Worm (Caenorhabditis elegans): ENCODE data around the gene F52E10.4.

ce11 chrX:16263287-16263686 is 29.5 kb downstream of the F52E10.4 start:
- TF ChIP-seq nhr-21 (tag; optimal IDR thresholded peaks at IDR 0.05) = no peak
- TF ChIP-seq elt-3 (tag; optimal IDR thresholded peaks at IDR 0.05) = no peak
- TF ChIP-seq lin-39 (tag; optimal IDR thresholded peaks at IDR 0.05) = no peak
- TF ChIP-seq alr-1 (tag; optimal IDR thresholded peaks at IDR 0.05) = no peak
- peak; percentile 2 for TF ChIP-seq fos-1 (tag; optimal IDR thresholded peaks at IDR 0.05)
- no peak for TF ChIP-seq nhr-23 (tag; optimal IDR thresholded peaks at IDR 0.05)
- no peak for TF ChIP-seq egl-27 (tag; optimal IDR thresholded peaks at IDR 0.05)
- no peak for TF ChIP-seq lin-13 (GFP tag; optimal IDR thresholded peaks at IDR 0.05)
- no peak for TF ChIP-seq lsy-2 (tag; optimal IDR thresholded peaks at IDR 0.05)
- TF ChIP-seq gmeb-1 (tag; optimal IDR thresholded peaks at IDR 0.05) = no peak
- TF ChIP-seq snpc-4 (tag; optimal IDR thresholded peaks at IDR 0.05) = no peak
- no peak for TF ChIP-seq nhr-12 (tag; optimal IDR thresholded peaks at IDR 0.05)
- TF ChIP-seq blmp-1 (tag; optimal IDR thresholded peaks at IDR 0.05; ENCODE audit: insufficient read depth) = no peak

All from whole organism, L2 larva.